Worm (Caenorhabditis elegans) whole organism, L1 larva: ENCODE measurements around the gene jkk-1.

ENCODE experiments used
- F16B12.6 ChIP-seq: fragments of 150-350 bp; optimal IDR thresholded peaks from 2 replicates; lab custom pipeline; 2014; ENCODE audit warnings: missing biosample characterization, missing genetic modification characterization
- alr-1 ChIP-seq: fragments of 200-800 bp; sonication (Bioruptor generic); optimal IDR thresholded peaks from 2 replicates; lab custom pipeline; 2018; ENCODE audit warnings: borderline replicate concordance, mild to moderate bottlenecking, missing genetic modification characterization, missing compliant biosample characterization
- ama-1 ChIP-seq: fragments of 150-350 bp; optimal IDR thresholded peaks from 2 replicates; lab custom pipeline; 2014
- blmp-1 ChIP-seq: fragments of 150-350 bp; optimal IDR thresholded peaks from 2 replicates; lab custom pipeline; 2014; ENCODE audit warnings: missing biosample characterization, missing genetic modification characterization
- ceh-63 ChIP-seq: fragments of 200-800 bp; sonication (Bioruptor generic); optimal IDR thresholded peaks from 2 replicates; lab custom pipeline; 2018; ENCODE audit warnings: mild to moderate bottlenecking, missing genetic modification characterization, missing compliant biosample characterization
- dpl-1 ChIP-seq, 3 experiments: fragments of 150-350 bp in 2 of 3; sonication (generic microtip) in 1 of 3; optimal IDR thresholded peaks; 2 replicates each; lab custom pipeline; 2014 to 2017; ENCODE audit warnings: missing biosample characterization in 3 of 3, missing genetic modification characterization in 3 of 3, missing genetic modification reagents in 3 of 3
- efl-1 ChIP-seq, 4 experiments: fragments of 150-350 bp; optimal IDR thresholded peaks in 3 of 4; peaks in 1 of 4; 1 replicate in 1 of 4; 2 replicates in 3 of 4; lab custom pipeline; 2014; ENCODE audit warnings: missing biosample characterization in 2 of 4, missing genetic modification characterization in 2 of 4, missing genetic modification reagents in 2 of 4
- egl-27 ChIP-seq, 2 experiments: fragments of 150-350 bp in 1 of 2; sonication (generic microtip); optimal IDR thresholded peaks; 3 replicates each; lab custom pipeline; 2017 to 2018; ENCODE audit warnings: missing biosample characterization in 2 of 2, missing genetic modification characterization in 2 of 2, missing genetic modification reagents in 2 of 2
- elt-2 ChIP-seq: sonication (generic microtip); optimal IDR thresholded peaks from 2 replicates; lab custom pipeline; 2016; ENCODE audit warnings: missing genetic modification characterization, mild to moderate bottlenecking, inconsistent platforms, missing compliant biosample characterization, missing genetic modification reagents
- fkh-4 ChIP-seq: sonication (generic microtip); optimal IDR thresholded peaks from 2 replicates; lab custom pipeline; 2016; ENCODE audit warnings: missing compliant biosample characterization, missing genetic modification characterization, borderline replicate concordance
- fos-1 ChIP-seq: fragments of 150-350 bp; optimal IDR thresholded peaks from 2 replicates; lab custom pipeline; 2014; ENCODE audit warnings: missing biosample characterization, missing genetic modification characterization
- hlh-4 ChIP-seq: sonication (generic microtip); optimal IDR thresholded peaks from 2 replicates; lab custom pipeline; 2016; ENCODE audit warnings: mild to moderate bottlenecking, missing genetic modification characterization, missing compliant biosample characterization
- hpl-2 ChIP-seq: fragments of 150-350 bp; optimal IDR thresholded peaks from 2 replicates; lab custom pipeline; 2014; ENCODE audit warnings: missing biosample characterization, missing genetic modification reagents, missing genetic modification characterization
- isw-1 ChIP-seq: fragments of 200-800 bp; sonication (Bioruptor generic); IDR thresholded peaks from 2 replicates; pipeline ENCODE4 v1.3.6; 2022; ENCODE audit warnings: missing genetic modification characterization, missing compliant biosample characterization
- lin-13 ChIP-seq: fragments of 150-350 bp; optimal IDR thresholded peaks from 2 replicates; lab custom pipeline; 2014; ENCODE audit warnings: missing biosample characterization, missing genetic modification reagents, missing genetic modification characterization
- lin-14 ChIP-seq: fragments of 200-800 bp; sonication (Bioruptor generic); optimal IDR thresholded peaks from 2 replicates; lab custom pipeline; 2018; ENCODE audit warnings: mild to moderate bottlenecking, missing genetic modification characterization, moderate library complexity, missing compliant biosample characterization
- lin-35 ChIP-seq, 2 experiments: fragments of 150-350 bp; optimal IDR thresholded peaks; 2 replicates each; lab custom pipeline; 2014; ENCODE audit warnings: missing biosample characterization in 2 of 2, missing genetic modification characterization in 2 of 2, missing genetic modification reagents in 2 of 2
- mdl-1 ChIP-seq, 2 experiments: fragments of 150-350 bp; optimal IDR thresholded peaks; 2 replicates each; lab custom pipeline; 2014 to 2017; ENCODE audit warnings: missing biosample characterization in 2 of 2, missing genetic modification characterization in 2 of 2, inconsistent platforms in 1 of 2
- mep-1 ChIP-seq: fragments of 150-350 bp; optimal IDR thresholded peaks from 2 replicates; lab custom pipeline; 2014; ENCODE audit warnings: missing biosample characterization, missing genetic modification characterization
- nhr-11 ChIP-seq: fragments of 150-350 bp; optimal IDR thresholded peaks from 2 replicates; lab custom pipeline; 2014; ENCODE audit warnings: missing biosample characterization, missing genetic modification characterization
- nhr-12 ChIP-seq: sonication (generic microtip); optimal IDR thresholded peaks from 2 replicates; lab custom pipeline; 2017; ENCODE audit warnings: missing biosample characterization, missing genetic modification characterization
- nhr-76 ChIP-seq: sonication (generic microtip); optimal IDR thresholded peaks from 2 replicates; lab custom pipeline; 2017; ENCODE audit warnings: missing biosample characterization, missing genetic modification characterization
- nhr-77 ChIP-seq: fragments of 150-350 bp; optimal IDR thresholded peaks from 2 replicates; lab custom pipeline; 2014; ENCODE audit warnings: missing biosample characterization, missing genetic modification characterization
- nhr-84 ChIP-seq: sonication (generic microtip); optimal IDR thresholded peaks from 2 replicates; lab custom pipeline; 2017; ENCODE audit warnings: missing biosample characterization, missing genetic modification characterization
- nhr-85 ChIP-seq: sonication (generic microtip); peaks from one replicate; lab custom pipeline; 2016; ENCODE audit warnings: missing genetic modification characterization, inconsistent platforms, missing compliant biosample characterization
- nhr-90 ChIP-seq: sonication (generic microtip); optimal IDR thresholded peaks from 2 replicates; lab custom pipeline; 2016; ENCODE audit warnings: mild to moderate bottlenecking, missing genetic modification characterization, missing compliant biosample characterization; ENCODE audit not compliant: poor library complexity
- rnt-1 ChIP-seq: sonication (generic microtip); optimal IDR thresholded peaks from 2 replicates; lab custom pipeline; 2016; ENCODE audit warnings: mild to moderate bottlenecking, missing genetic modification characterization, moderate library complexity, missing compliant biosample characterization
- snpc-4 ChIP-seq: fragments of 150-350 bp; optimal IDR thresholded peaks from 2 replicates; lab custom pipeline; 2014; ENCODE audit warnings: missing biosample characterization, missing genetic modification characterization
- snu-23 ChIP-seq: sonication (generic microtip); optimal IDR thresholded peaks from 2 replicates; lab custom pipeline; 2016; ENCODE audit warnings: missing genetic modification characterization, missing compliant biosample characterization
- sox-4 ChIP-seq: sonication (generic microtip); optimal IDR thresholded peaks from 2 replicates; lab custom pipeline; 2016; ENCODE audit warnings: missing genetic modification characterization, missing compliant biosample characterization
- sup-37 ChIP-seq: fragments of 200-800 bp; sonication (Bioruptor generic); optimal IDR thresholded peaks from 2 replicates; lab custom pipeline; 2018; ENCODE audit warnings: mild to moderate bottlenecking, missing genetic modification characterization, missing compliant biosample characterization
- swsn-7 ChIP-seq: sonication (generic microtip); optimal IDR thresholded peaks from 2 replicates; lab custom pipeline; 2016; ENCODE audit warnings: missing genetic modification characterization, missing compliant biosample characterization
- tbx-2 ChIP-seq: sonication (generic microtip); optimal IDR thresholded peaks from 2 replicates; lab custom pipeline; 2016; ENCODE audit warnings: missing genetic modification characterization, missing compliant biosample characterization
- unc-130 ChIP-seq: fragments of 150-350 bp; optimal IDR thresholded peaks from 2 replicates; lab custom pipeline; 2017; ENCODE audit warnings: missing biosample characterization, missing genetic modification characterization, inconsistent platforms
- ztf-11 ChIP-seq, 2 experiments: sonication (generic microtip); optimal IDR thresholded peaks; 2 replicates each; lab custom pipeline; 2016 to 2017; ENCODE audit warnings: missing genetic modification characterization in 2 of 2, missing biosample characterization in 1 of 2, missing compliant biosample characterization in 1 of 2
- ztf-4 ChIP-seq: fragments of 150-350 bp; optimal IDR thresholded peaks from 2 replicates; lab custom pipeline; 2014; ENCODE audit warnings: missing biosample characterization, missing genetic modification characterization

jkk-1 gene

ce11 chrX:5337959-5338358 is 30.3 kb upstream of the jkk-1 start, which contains the start of gene C26B9.3:
Gene C26B9.3, plus strand, starts transcription at chrX:5338301.
- TF ChIP-seq sup-37 (GFP tag; lab: Kevin White, UChicago) (no peak), lin-14 (peak; percentile 3), swsn-7 (tag; lab: Kevin White, UChicago) (no peak), mep-1 (tag; lab: Kevin White, UChicago) (peak; percentile 25), blmp-1 (tag; lab: Kevin White, UChicago) (peak; percentile 98), efl-1 (optimal IDR thresholded peaks at IDR 0.05; lab: Kevin White, UChicago) (no peak), efl-1 (GFP tag; optimal IDR thresholded peaks at IDR 0.05 in 1 of 2; lab: Kevin White, UChicago) (no peak)

ce11 chrX:5339357-5339756 is 28.9 kb upstream of the jkk-1 start:
- TF ChIP-seq F16B12.6: no peak
- peak; percentile 92 for TF ChIP-seq blmp-1 (tag; lab: Kevin White, UChicago)
- TF ChIP-seq alr-1: no peak
- TF ChIP-seq nhr-85 (tag; lab: Kevin White, UChicago): peak; percentile 68
- TF ChIP-seq snpc-4 (tag; lab: Kevin White, UChicago): no peak
- TF ChIP-seq tbx-2 (tag; lab: Kevin White, UChicago): no peak
- TF ChIP-seq lin-13 (GFP tag; lab: Kevin White, UChicago): no peak
- TF ChIP-seq ceh-63: no peak
- TF ChIP-seq sup-37 (GFP tag; lab: Kevin White, UChicago): no peak
- TF ChIP-seq fos-1 (tag; lab: Kevin White, UChicago): no peak
- TF ChIP-seq, all 84 proteins: peak for 2

ce11 chrX:5339889-5340288 is 28.4 kb upstream of the jkk-1 start, which contains the start of gene C26B9.2:
Gene C26B9.2, plus strand, starts transcription at chrX:5340189.
- TF ChIP-seq egl-27 (tag; optimal IDR thresholded peaks at IDR 0.05; lab: Kevin White, UChicago): no peak
- no peak for TF ChIP-seq sox-4 (tag; lab: Kevin White, UChicago)
- no peak for TF ChIP-seq unc-130 (tag; lab: Kevin White, UChicago)
- TF ChIP-seq lin-35 (GFP tag; optimal IDR thresholded peaks at IDR 0.05; lab: Kevin White, UChicago): no peak
- peak; percentile 43 for TF ChIP-seq blmp-1 (tag; lab: Kevin White, UChicago)
- TF ChIP-seq elt-2 (tag; lab: Kevin White, UChicago): no peak
- no peak for TF ChIP-seq ztf-11 (tag; optimal IDR thresholded peaks at IDR 0.05; lab: Kevin White, UChicago)

ce11 chrX:5342007-5342406 is 26.3 kb upstream of the jkk-1 start, which contains the start of gene C26B9.7:
Gene C26B9.7, plus strand, starts transcription at chrX:5342307.
- TF ChIP-seq elt-2 (tag; lab: Kevin White, UChicago): no peak
- TF ChIP-seq hpl-2 (GFP tag; lab: Kevin White, UChicago): no peak
- no peak for TF ChIP-seq ztf-4 (tag; lab: Kevin White, UChicago)
- no peak for TF ChIP-seq mdl-1 (tag; optimal IDR thresholded peaks at IDR 0.05; lab: Kevin White, UChicago)
- TF ChIP-seq nhr-90: no peak
- TF ChIP-seq rnt-1 (tag; lab: Kevin White, UChicago): no peak
- TF ChIP-seq sup-37 (GFP tag; lab: Kevin White, UChicago): no peak
- no peak for TF ChIP-seq nhr-84 (tag; lab: Kevin White, UChicago)
- no peak for TF ChIP-seq snu-23 (GFP tag; lab: Kevin White, UChicago)
- TF ChIP-seq nhr-77 (tag; lab: Kevin White, UChicago): no peak
- no peak for TF ChIP-seq unc-130 (tag; lab: Kevin White, UChicago)
- TF ChIP-seq ama-1 (lab: Kevin White, UChicago): no peak
- no peak for TF ChIP-seq nhr-12
- TF ChIP-seq alr-1: no peak
- TF ChIP-seq nhr-76: no peak
- no peak for TF ChIP-seq fkh-4 (tag; lab: Kevin White, UChicago)

- TF ChIP-seq nhr-11: no peak
- no peak for TF ChIP-seq isw-1 (GFP tag; lab: Robert Waterston, UW)
- TF ChIP-seq F16B12.6: peak; percentile 76
- TF ChIP-seq dpl-1 (GFP tag; optimal IDR thresholded peaks at IDR 0.05; lab: Kevin White, UChicago): no peak
- no peak for TF ChIP-seq ceh-63
- no peak for TF ChIP-seq hlh-4 (tag; lab: Kevin White, UChicago)
- TF ChIP-seq elt-2 (tag; lab: Kevin White, UChicago): no peak
These were observed 24.0 kb upstream of the jkk-1 start, which contains the start of gene C26B9.1 for ce11 chrX:5344287-5344686. Gene C26B9.1, plus strand, starts transcription at chrX:5344587.
